Fruit fly (Drosophila melanogaster): ENCODE results near the gene Sfp26Ad.
A peak's percentile ranks its signal among the peaks of the same experiment; 100 is the strongest.

dm6 chr2L:5974122-5974521, 31.0 kb upstream of the Sfp26Ad start:
- TF ChIP-seq CG13204 (GFP tag; optimal IDR thresholded peaks at IDR 0.05) (no peak), CG14655 (GFP tag; optimal IDR thresholded peaks at IDR 0.05) (peak; percentile 15), rn (GFP tag; IDR thresholded peaks at IDR 0.05) (no peak), EcR (GFP tag; optimal IDR thresholded peaks at IDR 0.05) (peak; percentile 90), CG32121 (GFP tag; IDR thresholded peaks at IDR 0.05) (no peak), CG15710 (tag; optimal IDR thresholded peaks at IDR 0.05) (no peak), Pif1A (GFP tag; optimal IDR thresholded peaks at IDR 0.05) (no peak), Snoo (tag; optimal IDR thresholded peaks at IDR 0.05) (no peak), CG4496 (GFP tag; IDR thresholded peaks at IDR 0.05) (no peak), CG9948 (tag; optimal IDR thresholded peaks at IDR 0.05) (no peak)
